Worm (Caenorhabditis elegans): ENCODE data around the gene W07G4.7.

- no peak for TF ChIP-seq mab-9 (GFP tag; IDR thresholded peaks at IDR 0.05)
- no peak for TF ChIP-seq ama-1 (optimal IDR thresholded peaks at IDR 0.05)
- no peak for TF ChIP-seq ztf-11 (tag; optimal IDR thresholded peaks at IDR 0.05)
- TF ChIP-seq lin-35 (GFP tag; optimal IDR thresholded peaks at IDR 0.05) = no peak
- no peak for TF ChIP-seq unc-62 (GFP tag; optimal IDR thresholded peaks at IDR 0.05)
- no peak for TF ChIP-seq rnt-1 (tag; optimal IDR thresholded peaks at IDR 0.05)
- no peak for TF ChIP-seq ceh-63 (GFP tag; optimal IDR thresholded peaks at IDR 0.05)
Measured at ce11 chrV:13018233-13018632, 16.3 kb downstream of the W07G4.7 start.
